Fruit fly (Drosophila melanogaster) whole organism, embryonic: ENCODE measurements around the gene CG9837.

ENCODE experiments used
- ATbp ChIP-seq: fragments of 200-800 bp; sonication (Bioruptor generic); optimal IDR thresholded peaks from 2 replicates; lab custom pipeline; 2017; ENCODE audit warnings: missing biosample characterization, mild to moderate bottlenecking, missing genetic modification characterization, missing genetic modification reagents
- Atf-2 ChIP-seq: fragments of 200-800 bp; sonication (Bioruptor generic); optimal IDR thresholded peaks from 2 replicates; lab custom pipeline; 2016; ENCODE audit warnings: missing biosample characterization, missing genetic modification characterization
- CG10321 ChIP-seq: fragments of 200-800 bp; sonication (Bioruptor generic); IDR thresholded peaks from 2 replicates; pipeline ENCODE4 v1.3.6; 2022; ENCODE audit warnings: missing biosample characterization, missing genetic modification characterization
- CG10366 ChIP-seq: fragments of 200-800 bp; sonication (Bioruptor generic); IDR thresholded peaks from 2 replicates; pipeline ENCODE4 v1.3.6; 2022; ENCODE audit warnings: missing biosample characterization, missing genetic modification characterization
- CG10654 ChIP-seq: fragments of 200-800 bp; sonication (Bioruptor generic); optimal IDR thresholded peaks from 2 replicates; lab custom pipeline; 2016; ENCODE audit warnings: missing biosample characterization, missing genetic modification characterization
- CG13424 ChIP-seq: fragments of 200-800 bp; sonication (Bioruptor generic); optimal IDR thresholded peaks from 2 replicates; lab custom pipeline; 2019; ENCODE audit warnings: missing biosample characterization, mild to moderate bottlenecking, missing genetic modification characterization, moderate library complexity
- CG14050 ChIP-seq: fragments of 200-800 bp; sonication (Bioruptor generic); IDR thresholded peaks from 3 replicates; pipeline ENCODE4 v1.3.6; 2022; ENCODE audit warnings: missing biosample characterization, missing genetic modification characterization
- CG1529 ChIP-seq: fragments of 200-800 bp; sonication (Bioruptor generic); optimal IDR thresholded peaks from 3 replicates; lab custom pipeline; 2018; ENCODE audit warnings: missing biosample characterization, missing genetic modification characterization
- CG15479 ChIP-seq: fragments of 200-800 bp; sonication (Bioruptor generic); optimal IDR thresholded peaks from 3 replicates; lab custom pipeline; 2019; ENCODE audit warnings: missing biosample characterization, mild to moderate bottlenecking, missing genetic modification characterization, moderate library complexity
- CG17912 ChIP-seq: fragments of 200-800 bp; sonication (Bioruptor generic); optimal IDR thresholded peaks from 2 replicates; lab custom pipeline; 2018; ENCODE audit warnings: missing biosample characterization, mild to moderate bottlenecking, missing genetic modification characterization
- CG4328 ChIP-seq: fragments of 200-800 bp; sonication (Bioruptor generic); optimal IDR thresholded peaks from 3 replicates; lab custom pipeline; 2017; ENCODE audit warnings: missing biosample characterization, missing genetic modification reagents, missing genetic modification characterization
- CG7963 ChIP-seq: fragments of 200-800 bp; sonication (Bioruptor generic); IDR thresholded peaks from 3 replicates; pipeline ENCODE4 v1.3.6; 2022; ENCODE audit warnings: missing biosample characterization, missing genetic modification characterization; ENCODE audit not compliant: partially characterized antibody
- CG8089 ChIP-seq: fragments of 200-800 bp; sonication (Bioruptor generic); optimal IDR thresholded peaks from 3 replicates; lab custom pipeline; 2016; ENCODE audit warnings: missing biosample characterization, missing genetic modification characterization
- CG8281 ChIP-seq: fragments of 200-800 bp; sonication (Bioruptor generic); optimal IDR thresholded peaks from 2 replicates; lab custom pipeline; 2018; ENCODE audit warnings: missing biosample characterization, mild to moderate bottlenecking, missing genetic modification characterization, moderate library complexity
- CG8388 ChIP-seq: fragments of 200-800 bp; sonication (Bioruptor generic); optimal IDR thresholded peaks from 2 replicates; lab custom pipeline; 2019; ENCODE audit warnings: missing biosample characterization, mild to moderate bottlenecking, missing genetic modification characterization, moderate library complexity
- Camta ChIP-seq: fragments of 200-800 bp; sonication (Bioruptor generic); optimal IDR thresholded peaks from 2 replicates; lab custom pipeline; 2016; ENCODE audit warnings: missing biosample characterization, missing genetic modification characterization
- D ChIP-seq, 2 experiments: fragments of 200-800 bp in 1 of 2; fragments of >200 bp in 1 of 2; sonication (Bioruptor generic) in 1 of 2; optimal IDR thresholded peaks; 2 replicates in 1 of 2; 3 replicates in 1 of 2; lab custom pipeline; 2017; ENCODE audit warnings: mild to moderate bottlenecking in 1 of 2, missing biosample characterization in 1 of 2, missing genetic modification characterization in 1 of 2, missing genetic modification reagents in 1 of 2
- Dp ChIP-seq: fragments of 200-800 bp; sonication (Bioruptor generic); optimal IDR thresholded peaks from 2 replicates; lab custom pipeline; 2018; ENCODE audit warnings: missing biosample characterization, mild to moderate bottlenecking, missing genetic modification characterization, moderate library complexity
- Fer1 ChIP-seq: fragments of 200-800 bp; sonication (Bioruptor generic); optimal IDR thresholded peaks from 2 replicates; lab custom pipeline; 2017; ENCODE audit warnings: missing biosample characterization, mild to moderate bottlenecking, missing genetic modification characterization
- GATAe ChIP-seq: fragments of 200-800 bp; sonication (Bioruptor generic); conservative IDR thresholded peaks from 2 replicates; pipeline ENCODE4 v1.3.6; 2022; ENCODE audit warnings: missing biosample characterization, missing genetic modification characterization
- HHEX ChIP-seq: fragments of 200-800 bp; sonication (Bioruptor generic); optimal IDR thresholded peaks from 3 replicates; lab custom pipeline; 2017; ENCODE audit warnings: missing biosample characterization, mild to moderate bottlenecking, missing genetic modification characterization, missing genetic modification reagents
- Hr51 ChIP-seq, 2 experiments: fragments of 200-800 bp; sonication (Bioruptor generic); optimal IDR thresholded peaks; 2 replicates in 1 of 2; 3 replicates in 1 of 2; lab custom pipeline; 2016 to 2018; ENCODE audit warnings: missing biosample characterization in 2 of 2, missing genetic modification characterization in 2 of 2, mild to moderate bottlenecking in 1 of 2, moderate library complexity in 1 of 2
- Hr78 ChIP-seq, 2 experiments: fragments of 200-800 bp in 1 of 2; fragments of >200 bp in 1 of 2; sonication (Bioruptor generic) in 1 of 2; optimal IDR thresholded peaks; 2 replicates each; lab custom pipeline; 2017 to 2019; ENCODE audit warnings: missing biosample characterization in 2 of 2, missing genetic modification characterization in 2 of 2, mild to moderate bottlenecking in 1 of 2, moderate library complexity in 1 of 2
- NFAT ChIP-seq: fragments of 200-800 bp; sonication (Bioruptor generic); IDR thresholded peaks from 2 replicates; pipeline ENCODE4 v1.3.6; 2022; ENCODE audit warnings: missing biosample characterization, missing genetic modification characterization
- Rfx ChIP-seq: fragments of 200-800 bp; sonication (Bioruptor generic); IDR thresholded peaks from 2 replicates; pipeline ENCODE4 v1.3.6; 2022; ENCODE audit warnings: missing biosample characterization, missing genetic modification characterization
- al ChIP-seq: fragments of 200-800 bp; sonication (Bioruptor generic); IDR thresholded peaks from 2 replicates; pipeline ENCODE4 v1.3.6; 2022; ENCODE audit warnings: missing biosample characterization, missing genetic modification characterization
- aop ChIP-seq: fragments of 200-800 bp; sonication (Bioruptor generic); IDR thresholded peaks from 2 replicates; pipeline ENCODE4 v1.3.6; 2022; ENCODE audit warnings: missing biosample characterization, missing genetic modification characterization
- ash1 ChIP-seq: fragments of 200-800 bp; sonication (Bioruptor generic); optimal IDR thresholded peaks from 2 replicates; lab custom pipeline; 2018; ENCODE audit warnings: missing biosample characterization, mild to moderate bottlenecking, missing genetic modification characterization
- az2 ChIP-seq: fragments of 200-800 bp; sonication (Bioruptor generic); optimal IDR thresholded peaks from 3 replicates; lab custom pipeline; 2016; ENCODE audit warnings: missing biosample characterization, missing genetic modification characterization
- cas ChIP-seq: fragments of 200-800 bp; sonication (Bioruptor generic); IDR thresholded peaks from 2 replicates; pipeline ENCODE4 v1.3.6; 2022; ENCODE audit warnings: missing biosample characterization, missing genetic modification characterization
- caup ChIP-seq: fragments of 200-800 bp; sonication (Bioruptor generic); optimal IDR thresholded peaks from 3 replicates; lab custom pipeline; 2017; ENCODE audit warnings: missing biosample characterization, mild to moderate bottlenecking, missing genetic modification characterization, moderate library complexity; ENCODE audit not compliant: severe bottlenecking
- croc ChIP-seq: fragments of 200-800 bp; sonication (Bioruptor generic); conservative IDR thresholded peaks from 3 replicates; pipeline ENCODE4 v1.3.6; 2022; ENCODE audit warnings: missing biosample characterization, missing genetic modification characterization
- dysf ChIP-seq: fragments of 200-800 bp; sonication (Bioruptor generic); IDR thresholded peaks from 3 replicates; pipeline ENCODE4 v1.3.6; 2022; ENCODE audit warnings: missing biosample characterization, missing genetic modification characterization
- ems ChIP-seq: fragments of 200-800 bp; sonication (Bioruptor generic); optimal IDR thresholded peaks from 3 replicates; lab custom pipeline; 2016; ENCODE audit warnings: missing biosample characterization, missing genetic modification characterization
- en ChIP-seq: fragments of 200-800 bp; sonication (Bioruptor generic); optimal IDR thresholded peaks from 2 replicates; lab custom pipeline; 2016; ENCODE audit warnings: missing biosample characterization, missing genetic modification characterization
- eyg ChIP-seq: fragments of 200-800 bp; sonication (Bioruptor generic); optimal IDR thresholded peaks from 3 replicates; lab custom pipeline; 2016; ENCODE audit warnings: missing biosample characterization, missing genetic modification characterization
- ham ChIP-seq: fragments of 200-800 bp; sonication (Bioruptor generic); IDR thresholded peaks from 2 replicates; pipeline ENCODE4 v1.3.6; 2022; ENCODE audit warnings: missing biosample characterization, missing genetic modification characterization
- klu ChIP-seq: fragments of 200-800 bp; sonication (Bioruptor generic); IDR thresholded peaks from 2 replicates; pipeline ENCODE4 v1.3.6; 2022; ENCODE audit warnings: missing biosample characterization, missing genetic modification characterization
- pan ChIP-seq, 4 experiments: fragments of >200 bp in 3 of 4; fragments of 200-800 bp in 1 of 4; sonication (Bioruptor generic) in 1 of 4; optimal IDR thresholded peaks in 3 of 4; IDR thresholded peaks in 1 of 4; 2 replicates each; pipeline versions ENCODE4 v1.3.6 to Lab custom; 2017 to 2022; ENCODE audit warnings: missing biosample characterization in 2 of 4, missing genetic modification characterization in 2 of 4, mixed read lengths in 1 of 4
- pros ChIP-seq: fragments of 200-800 bp; sonication (Bioruptor generic); optimal IDR thresholded peaks from 3 replicates; lab custom pipeline; 2019; ENCODE audit warnings: missing biosample characterization, mild to moderate bottlenecking, missing genetic modification characterization, moderate library complexity
- rib ChIP-seq: fragments of 200-800 bp; sonication (Bioruptor generic); IDR thresholded peaks from 2 replicates; pipeline ENCODE4 v1.3.6; 2022; ENCODE audit warnings: missing biosample characterization, missing genetic modification characterization
- sna ChIP-seq: fragments of 200-800 bp; sonication (Bioruptor generic); IDR thresholded peaks from 2 replicates; pipeline ENCODE4 v1.3.6; 2022; ENCODE audit warnings: missing biosample characterization, missing genetic modification characterization; ENCODE audit not compliant: partially characterized antibody
- stc ChIP-seq: fragments of 200-800 bp; sonication (Bioruptor generic); IDR thresholded peaks from 2 replicates; pipeline ENCODE4 v1.3.6; 2022; ENCODE audit warnings: missing biosample characterization, missing genetic modification characterization
- stwl ChIP-seq: fragments of 200-800 bp; sonication (Bioruptor generic); optimal IDR thresholded peaks from 3 replicates; lab custom pipeline; 2018; ENCODE audit warnings: missing biosample characterization, mild to moderate bottlenecking, missing genetic modification characterization, moderate library complexity
- trem ChIP-seq: fragments of 200-800 bp; optimal IDR thresholded peaks from 3 replicates; lab custom pipeline; 2019; ENCODE audit warnings: missing biosample characterization, mild to moderate bottlenecking, missing genetic modification characterization, moderate library complexity
- vvl ChIP-seq: fragments of 200-800 bp; sonication (Bioruptor generic); IDR thresholded peaks from 2 replicates; pipeline ENCODE4 v1.3.6; 2022; ENCODE audit warnings: missing biosample characterization, missing genetic modification characterization
- zfh2 ChIP-seq: fragments of 200-800 bp; sonication (Bioruptor generic); optimal IDR thresholded peaks from 2 replicates; lab custom pipeline; 2016; ENCODE audit warnings: missing biosample characterization, missing genetic modification characterization

Gene CG9837

dm6 chr3R:8810397-8811184, 2.8 kb downstream of the CG9837 start (continued):
- TF ChIP-seq CG10366 (peak; percentile 53; the same call in 1 of the 2 replicates), CG4328 (GFP tag; lab: Kevin White, UChicago) (peak; percentile 93), sna (GFP tag; lab: Robert Waterston, UW) (no peak), aop (GFP tag; lab: Robert Waterston, UW) (peak; percentile 59; the same call in 1 of the 2 replicates), en (GFP tag; lab: Kevin White, UChicago) (peak; percentile 64), ATbp (GFP tag; lab: Kevin White, UChicago) (peak; percentile 98), HHEX (GFP tag; lab: Kevin White, UChicago) (peak; percentile 93), dysf (GFP tag; lab: Robert Waterston, UW) (peak; percentile 36; the same call in 2 of the 3 replicates), CG15479 (GFP tag; lab: Kevin White, UChicago) (peak; percentile 88), CG8388 (peak; percentile 65), CG13424 (tag; lab: Kevin White, UChicago) (peak; percentile 85), CG8089 (GFP tag; lab: Kevin White, UChicago) (peak; percentile 83), stc (GFP tag; lab: Robert Waterston, UW) (peak; percentile 64), croc (peak; percentile 22; the same call in 1 of the 3 replicates), ems (GFP tag; lab: Kevin White, UChicago) (peak; percentile 77), Dp (GFP tag; lab: Kevin White, UChicago) (peak; percentile 1), NFAT (GFP tag; lab: Robert Waterston, UW) (peak; percentile 47), CG1529 (GFP tag; lab: Kevin White, UChicago) (peak; percentile 90), D (optimal IDR thresholded peaks at IDR 0.05; lab: Kevin White, UChicago) (no peak), D (GFP tag; optimal IDR thresholded peaks at IDR 0.05; lab: Kevin White, UChicago) (peak; percentile 61), pros (GFP tag; lab: Kevin White, UChicago) (peak; percentile 78), eyg (GFP tag; lab: Kevin White, UChicago) (peak; percentile 61), CG17912 (GFP tag; lab: Kevin White, UChicago) (peak; percentile 98), Hr51 (GFP tag; optimal IDR thresholded peaks at IDR 0.05; lab: Kevin White, UChicago) (peak; percentile 57 to 78), trem (no peak), ash1 (GFP tag; lab: Kevin White, UChicago) (peak; percentile 99), CG8281 (tag; lab: Kevin White, UChicago) (peak; percentile 71), CG14050 (GFP tag; lab: Robert Waterston, UW) (peak; percentile 48; the same call in 1 of the 3 replicates), vvl (GFP tag; lab: Robert Waterston, UW) (peak; percentile 46), ham (GFP tag; lab: Robert Waterston, UW) (no peak), Atf-2 (GFP tag; lab: Kevin White, UChicago) (peak; percentile 52), al (peak; percentile 65), cas (GFP tag; lab: Robert Waterston, UW) (no peak), CG10321 (GFP tag; lab: Robert Waterston, UW) (peak; percentile 54; the same call in 1 of the 2 replicates), stwl (tag; lab: Kevin White, UChicago) (peak; percentile 3), CG10654 (GFP tag; lab: Kevin White, UChicago) (peak; percentile 75), caup (GFP tag; lab: Kevin White, UChicago) (peak; percentile 93), Hr78 (GFP tag; optimal IDR thresholded peaks at IDR 0.05; lab: Kevin White, UChicago) (peak in 1 of 2 experiments; percentile 53), CG7963 (GFP tag; lab: Robert Waterston, UW) (no peak), pan (optimal IDR thresholded peaks at IDR 0.05; lab: Kevin White, UChicago) (no peak), pan (GFP tag; optimal IDR thresholded peaks at IDR 0.05 in 1 of 2, IDR thresholded peaks at IDR 0.05 in 1 of 2) (peak in 1 of 2 experiments; percentile 61), klu (GFP tag; lab: Robert Waterston, UW) (peak; percentile 31; the same call in 1 of the 2 replicates), Fer1 (peak; percentile 95), zfh2 (GFP tag; lab: Kevin White, UChicago) (peak; percentile 19), az2 (GFP tag; lab: Kevin White, UChicago) (peak; percentile 41), rib (GFP tag; lab: Robert Waterston, UW) (peak; percentile 87), Camta (GFP tag; lab: Kevin White, UChicago) (peak; percentile 71), Rfx (GFP tag; lab: Robert Waterston, UW) (peak; percentile 74), GATAe (peak; percentile 76)
